Fruit fly (Drosophila melanogaster) whole organism, adult: ENCODE measurements around the gene hng2.

Source experiments
- CG12768 ChIP-seq: fragments of 200-800 bp; sonication (Bioruptor generic); optimal IDR thresholded peaks from 2 replicates; lab custom pipeline; 2017; ENCODE audit warnings: missing biosample characterization, missing genetic modification characterization, mild to moderate bottlenecking, moderate library complexity, missing genetic modification reagents
- CG1620 ChIP-seq: fragments of 200-800 bp; sonication (Bioruptor generic); optimal IDR thresholded peaks from 2 replicates; lab custom pipeline; 2016; ENCODE audit warnings: missing biosample characterization, missing genetic modification characterization
- CG5204 ChIP-seq: fragments of 200-800 bp; sonication (Bioruptor generic); optimal IDR thresholded peaks from 2 replicates; lab custom pipeline; 2016; ENCODE audit warnings: missing biosample characterization, missing genetic modification characterization
- CG7101 ChIP-seq: fragments of 200-800 bp; sonication (Bioruptor generic); optimal IDR thresholded peaks from 2 replicates; lab custom pipeline; 2018; ENCODE audit warnings: missing biosample characterization, mild to moderate bottlenecking, missing genetic modification characterization, moderate library complexity
- Hr96 ChIP-seq: fragments of 200-800 bp; sonication (Bioruptor generic); optimal IDR thresholded peaks from 2 replicates; lab custom pipeline; 2016; ENCODE audit warnings: missing biosample characterization, missing genetic modification characterization
- bab1 ChIP-seq: fragments of 200-800 bp; sonication (Bioruptor generic); optimal IDR thresholded peaks from 3 replicates; lab custom pipeline; 2019; ENCODE audit warnings: missing biosample characterization, mild to moderate bottlenecking, missing genetic modification characterization, moderate library complexity
- cnc ChIP-seq, 2 experiments: fragments of >200 bp; optimal IDR thresholded peaks; 2 replicates each; lab custom pipeline; 2017
- ovo ChIP-seq: fragments of 200-800 bp; sonication (Bioruptor generic); optimal IDR thresholded peaks from 2 replicates; lab custom pipeline; 2016; ENCODE audit warnings: missing biosample characterization, missing genetic modification characterization
- toe ChIP-seq: fragments of 200-800 bp; sonication (Bioruptor generic); optimal IDR thresholded peaks from 2 replicates; lab custom pipeline; 2016; ENCODE audit warnings: missing biosample characterization, missing genetic modification characterization

DNA sequence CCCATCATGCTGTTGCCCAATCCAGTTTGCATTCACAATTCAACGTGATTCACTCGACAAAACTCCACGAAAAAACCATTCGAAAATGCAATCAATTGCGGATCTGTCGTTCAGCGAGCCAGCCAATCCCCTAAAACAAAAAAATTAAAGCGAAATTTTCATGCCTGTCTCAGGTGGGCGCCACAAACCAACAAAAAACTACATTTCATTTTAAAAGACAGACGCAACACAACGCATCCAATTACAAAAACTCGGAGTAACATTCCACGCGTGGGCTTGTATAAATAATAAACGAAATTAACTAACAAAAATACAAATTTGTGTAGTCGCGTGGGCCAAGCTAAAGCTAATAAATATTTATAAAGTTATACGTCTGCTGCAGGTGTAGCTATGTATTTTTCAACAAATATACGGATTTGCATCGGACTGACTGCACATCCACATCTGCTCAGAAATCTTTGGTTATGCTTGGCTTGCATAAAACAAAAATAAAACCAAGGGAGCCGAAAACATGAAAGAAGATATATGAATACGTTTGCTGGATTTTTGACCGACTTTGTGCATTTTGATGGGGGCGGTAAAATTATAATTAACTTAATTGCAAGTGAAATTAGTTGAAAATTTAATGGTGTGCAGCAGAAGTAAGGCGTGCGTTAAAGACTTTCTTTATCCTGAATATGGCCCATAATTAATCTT is 38.0 kb downstream of the hng2 start:
- no peak for TF ChIP-seq CG1620 (GFP tag; lab: Kevin White, UChicago)
- no peak for TF ChIP-seq bab1 (GFP tag; lab: Kevin White, UChicago)
- no peak for TF ChIP-seq Hr96 (GFP tag; lab: Kevin White, UChicago)
- no peak for TF ChIP-seq CG12768 (GFP tag; lab: Kevin White, UChicago)
- no peak for TF ChIP-seq CG7101 (tag; lab: Kevin White, UChicago)
- no peak for TF ChIP-seq cnc (optimal IDR thresholded peaks at IDR 0.05; lab: Kevin White, UChicago)
- TF ChIP-seq toe (GFP tag; lab: Kevin White, UChicago): no peak
- no peak for TF ChIP-seq CG5204
- TF ChIP-seq ovo: no peak
